2 fruit fly cellular contexts compared by ENCODE assay signal in the genomic region with DNA sequence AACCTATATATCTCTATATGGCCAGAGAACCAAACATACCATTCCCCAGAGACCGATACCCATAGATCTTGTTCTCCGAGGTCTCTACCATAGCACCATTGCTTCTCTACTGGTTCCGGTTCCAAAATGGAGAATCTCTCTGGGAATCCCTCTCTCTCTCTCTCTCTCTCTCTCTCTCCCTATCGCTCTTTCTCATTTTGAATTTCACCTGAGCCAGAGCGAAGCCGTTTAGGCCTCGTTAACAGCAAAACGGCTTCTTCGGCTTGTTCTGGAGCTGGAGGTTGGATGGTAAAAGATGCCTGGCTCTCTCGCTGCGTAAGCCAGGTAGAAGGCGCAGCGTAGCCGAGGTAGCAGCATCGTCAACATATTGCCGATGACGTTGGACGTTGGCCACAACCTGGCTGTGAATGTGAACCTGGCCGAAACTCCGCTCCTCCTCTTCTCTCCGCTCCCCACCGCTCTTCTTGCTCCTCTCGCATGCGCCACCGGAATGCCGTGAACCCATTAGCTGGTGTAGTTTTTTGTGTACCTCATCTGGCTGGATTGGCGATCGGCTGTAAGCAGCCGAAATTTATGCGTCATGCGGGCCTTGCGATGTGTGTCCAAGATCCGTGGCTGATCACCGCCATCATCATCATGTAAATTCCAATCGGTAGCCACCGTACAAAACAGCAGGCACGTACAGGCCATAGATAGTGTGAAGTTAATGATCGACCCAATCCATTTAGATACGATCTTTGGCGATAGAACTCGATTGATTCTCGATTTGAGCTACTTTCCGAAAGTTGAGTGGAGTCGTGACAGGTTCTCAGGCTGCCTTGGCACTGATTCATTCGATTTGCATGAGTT.
TF ChIP-seq lines count a peak whose summit lies in the region.

No protein-coding gene starts in this region.

TF ChIP-seq in whole organism, embryonic, 481 proteins besides CTCF, POLR2A, EP300 and RAD21 (continued from another document and continues in another):
- TF ChIP-seq CG4617 (GFP tag; optimal IDR thresholded peaks at IDR 0.05; lab: Kevin White, UChicago; ENCODE audit: borderline replicate concordance) (no peak), sd (tag; optimal IDR thresholded peaks at IDR 0.05; lab: Kevin White, UChicago) (peak; percentile 89), CG18262 (tag; optimal IDR thresholded peaks at IDR 0.05; lab: Kevin White, UChicago) (no peak), CG17912 (GFP tag; optimal IDR thresholded peaks at IDR 0.05; lab: Kevin White, UChicago) (no peak), Lhr (GFP tag; optimal IDR thresholded peaks at IDR 0.05; lab: Kevin White, UChicago) (no peak), CG11456 (GFP tag; IDR thresholded peaks at IDR 0.05; lab: Robert Waterston, UW) (no peak), gcm (GFP tag; optimal IDR thresholded peaks at IDR 0.05; lab: Kevin White, UChicago) (peak; percentile 15), E2f2 (GFP tag; IDR thresholded peaks at IDR 0.05; lab: Robert Waterston, UW) (no peak), jing (GFP tag; optimal IDR thresholded peaks at IDR 0.05; lab: Kevin White, UChicago) (no peak), B-H2 (GFP tag; optimal IDR thresholded peaks at IDR 0.05; lab: Kevin White, UChicago) (no peak), Tbp (GFP tag; optimal IDR thresholded peaks at IDR 0.05; lab: Kevin White, UChicago) (no peak), tll (GFP tag; optimal IDR thresholded peaks at IDR 0.05; lab: Kevin White, UChicago) (no peak), CG9437 (GFP tag; optimal IDR thresholded peaks at IDR 0.05; lab: Kevin White, UChicago) (no peak), CG9609 (GFP tag; optimal IDR thresholded peaks at IDR 0.05; lab: Kevin White, UChicago) (no peak), CG1602 (GFP tag; optimal IDR thresholded peaks at IDR 0.05; lab: Kevin White, UChicago) (no peak), ro (GFP tag; IDR thresholded peaks at IDR 0.05; lab: Robert Waterston, UW) (no peak), CG11398 (GFP tag; optimal IDR thresholded peaks at IDR 0.05; lab: Kevin White, UChicago) (no peak), Vsx1 (GFP tag; optimal IDR thresholded peaks at IDR 0.05; lab: Kevin White, UChicago) (no peak), bsh (GFP tag; optimal IDR thresholded peaks at IDR 0.05; lab: Kevin White, UChicago) (no peak), CG3065 (GFP tag; optimal IDR thresholded peaks at IDR 0.05; lab: Kevin White, UChicago) (no peak), Dll (GFP tag; IDR thresholded peaks at IDR 0.05; lab: Robert Waterston, UW; ENCODE audit: partially characterized antibody) (no peak), Xrp1 (GFP tag; IDR thresholded peaks at IDR 0.05; lab: Robert Waterston, UW) (no peak), CG4707 (GFP tag; optimal IDR thresholded peaks at IDR 0.05; lab: Kevin White, UChicago) (no peak), CG12769 (tag; optimal IDR thresholded peaks at IDR 0.05; lab: Kevin White, UChicago) (peak; percentile 95), CG11085 (GFP tag; IDR thresholded peaks at IDR 0.05; lab: Robert Waterston, UW) (no peak), CG18011 (GFP tag; optimal IDR thresholded peaks at IDR 0.05; lab: Kevin White, UChicago) (no peak), phol (tag; optimal IDR thresholded peaks at IDR 0.05; lab: Kevin White, UChicago) (peak; percentile 16), klu (GFP tag; IDR thresholded peaks at IDR 0.05; lab: Robert Waterston, UW) (no peak), H2.0 (GFP tag; IDR thresholded peaks at IDR 0.05; lab: Robert Waterston, UW) (no peak), unc-4 (GFP tag; IDR thresholded peaks at IDR 0.05; lab: Robert Waterston, UW; ENCODE audit: partially characterized antibody) (0 out of 2 replicates have a peak, but pooled peaks have one; percentile 36), CG6791 (GFP tag; IDR thresholded peaks at IDR 0.05; lab: Robert Waterston, UW; ENCODE audit: partially characterized antibody) (peak; percentile 37; the same call in 1 of the 3 replicates), BtbVII (GFP tag; optimal IDR thresholded peaks at IDR 0.05; lab: Kevin White, UChicago) (no peak), Hr39 (optimal IDR thresholded peaks at IDR 0.05; lab: Kevin White, UChicago) (no peak), nom (GFP tag; optimal IDR thresholded peaks at IDR 0.05; lab: Kevin White, UChicago) (peak; percentile 17), HLH3B (GFP tag; IDR thresholded peaks at IDR 0.05; lab: Robert Waterston, UW) (no peak), Lim3 (GFP tag; IDR thresholded peaks at IDR 0.05; lab: Robert Waterston, UW) (no peak), Scr (GFP tag; IDR thresholded peaks at IDR 0.05; lab: Robert Waterston, UW; ENCODE audit: partially characterized antibody) (peak; percentile 30; the same call in 1 of the 2 replicates), CG18599 (GFP tag; optimal IDR thresholded peaks at IDR 0.05; lab: Kevin White, UChicago) (no peak), CG6683 (GFP tag; optimal IDR thresholded peaks at IDR 0.05; lab: Kevin White, UChicago) (no peak), h (optimal IDR thresholded peaks at IDR 0.05; lab: Kevin White, UChicago) (no peak), CG8924 (tag; optimal IDR thresholded peaks at IDR 0.05; lab: Kevin White, UChicago) (no peak), Awh (GFP tag; IDR thresholded peaks at IDR 0.05; lab: Robert Waterston, UW) (peak; percentile 16; the same call in 1 of the 2 replicates), mld (GFP tag; IDR thresholded peaks at IDR 0.05; lab: Robert Waterston, UW; ENCODE audit: partially characterized antibody) (0 out of 3 replicates have a peak, but pooled peaks have one; percentile 17), Jarid2 (GFP tag; optimal IDR thresholded peaks at IDR 0.05; lab: Kevin White, UChicago) (peak; percentile 19), CG8388 (GFP tag; optimal IDR thresholded peaks at IDR 0.05; lab: Kevin White, UChicago) (no peak), CG10979 (tag; optimal IDR thresholded peaks at IDR 0.05; lab: Kevin White, UChicago) (no peak), prd (optimal IDR thresholded peaks at IDR 0.05; lab: Kevin White, UChicago) (no peak), prd (GFP tag; IDR thresholded peaks at IDR 0.05; lab: Robert Waterston, UW) (no peak), CG6765 (GFP tag; optimal IDR thresholded peaks at IDR 0.05; lab: Kevin White, UChicago) (no peak), CG13424 (tag; optimal IDR thresholded peaks at IDR 0.05; lab: Kevin White, UChicago) (no peak), CG15601 (tag; optimal IDR thresholded peaks at IDR 0.05; lab: Kevin White, UChicago) (no peak), sim (GFP tag; IDR thresholded peaks at IDR 0.05; lab: Robert Waterston, UW) (no peak), ato (GFP tag; IDR thresholded peaks at IDR 0.05; lab: Robert Waterston, UW; ENCODE audit: partially characterized antibody) (no peak), HmgZ (tag; optimal IDR thresholded peaks at IDR 0.05; lab: Kevin White, UChicago) (no peak), CG6813 (GFP tag; optimal IDR thresholded peaks at IDR 0.05; lab: Kevin White, UChicago) (no peak), so (GFP tag; IDR thresholded peaks at IDR 0.05; lab: Robert Waterston, UW) (peak; percentile 50; the same call in 1 of the 3 replicates), CG18619 (GFP tag; optimal IDR thresholded peaks at IDR 0.05; lab: Kevin White, UChicago) (no peak), cad (GFP tag; optimal IDR thresholded peaks at IDR 0.05; lab: Kevin White, UChicago) (no peak), CG1832 (GFP tag; optimal IDR thresholded peaks at IDR 0.05; lab: Kevin White, UChicago) (peak; percentile 46), CG6689 (GFP tag; IDR thresholded peaks at IDR 0.05; lab: Robert Waterston, UW) (no peak), CG34376 (GFP tag; optimal IDR thresholded peaks at IDR 0.05; lab: Kevin White, UChicago) (no peak)

TF ChIP-seq in whole organism, prepupa, 60 proteins besides CTCF, POLR2A, EP300 and RAD21 (continued from another document):
- no peak for TF ChIP-seq CG11294 (GFP tag; IDR thresholded peaks at IDR 0.05; lab: Robert Waterston, UW)
- no peak for TF ChIP-seq CG6276 (GFP tag; optimal IDR thresholded peaks at IDR 0.05; lab: Kevin White, UChicago)
- TF ChIP-seq achi (GFP tag; optimal IDR thresholded peaks at IDR 0.05; lab: Kevin White, UChicago) = no peak
- no peak for TF ChIP-seq salr (GFP tag; optimal IDR thresholded peaks at IDR 0.05; lab: Kevin White, UChicago)
- peak; percentile 38 for TF ChIP-seq CG16779 (tag; optimal IDR thresholded peaks at IDR 0.05; lab: Kevin White, UChicago)
- no peak for TF ChIP-seq CG6792 (GFP tag; optimal IDR thresholded peaks at IDR 0.05; lab: Kevin White, UChicago)
- no peak for TF ChIP-seq CG8632 (GFP tag; optimal IDR thresholded peaks at IDR 0.05; lab: Kevin White, UChicago)
- no peak for TF ChIP-seq CG11762 (GFP tag; optimal IDR thresholded peaks at IDR 0.05; lab: Kevin White, UChicago; ENCODE audit: insufficient read depth)
- TF ChIP-seq cyc (GFP tag; optimal IDR thresholded peaks at IDR 0.05; lab: Kevin White, UChicago) = no peak
- no peak for TF ChIP-seq lz (GFP tag; optimal IDR thresholded peaks at IDR 0.05; lab: Kevin White, UChicago)
- no peak for TF ChIP-seq CG10669 (GFP tag; optimal IDR thresholded peaks at IDR 0.05; lab: Kevin White, UChicago)
- no peak for TF ChIP-seq CG32006 (GFP tag; optimal IDR thresholded peaks at IDR 0.05; lab: Kevin White, UChicago)
- no peak for TF ChIP-seq net (GFP tag; optimal IDR thresholded peaks at IDR 0.05; lab: Kevin White, UChicago)
- TF ChIP-seq CG31627 (GFP tag; optimal IDR thresholded peaks at IDR 0.05; lab: Kevin White, UChicago) = no peak
- TF ChIP-seq CG11902 (GFP tag; optimal IDR thresholded peaks at IDR 0.05; lab: Kevin White, UChicago) = no peak
- TF ChIP-seq Hr39 (GFP tag; optimal IDR thresholded peaks at IDR 0.05; lab: Kevin White, UChicago) = no peak
- no peak for TF ChIP-seq CG7368 (GFP tag; optimal IDR thresholded peaks at IDR 0.05; lab: Kevin White, UChicago)
- no peak for TF ChIP-seq acj6 (GFP tag; optimal IDR thresholded peaks at IDR 0.05; lab: Kevin White, UChicago)
- peak; percentile 20 for TF ChIP-seq svp (GFP tag; lab: Kevin White, UChicago)
- TF ChIP-seq Smox (GFP tag; optimal IDR thresholded peaks at IDR 0.05; lab: Kevin White, UChicago) = no peak
- TF ChIP-seq Eip78C (GFP tag; lab: Kevin White, UChicago) = peak; percentile 59
- no peak for TF ChIP-seq CG8319 (GFP tag; optimal IDR thresholded peaks at IDR 0.05; lab: Kevin White, UChicago)
- no peak for TF ChIP-seq Hr38 (GFP tag; optimal IDR thresholded peaks at IDR 0.05; lab: Kevin White, UChicago)
- TF ChIP-seq CG1621 (tag; optimal IDR thresholded peaks at IDR 0.05; lab: Kevin White, UChicago) = peak; percentile 82
- TF ChIP-seq fd59A (GFP tag; optimal IDR thresholded peaks at IDR 0.05; lab: Kevin White, UChicago) = no peak
- peak; percentile 44; the same call in 1 of the 2 replicates for TF ChIP-seq CG15336 (GFP tag; IDR thresholded peaks at IDR 0.05; lab: Robert Waterston, UW)
- no peak; the same call in 2 of the 3 replicates for TF ChIP-seq eg (GFP tag; IDR thresholded peaks at IDR 0.05; lab: Robert Waterston, UW)
- peak; percentile 51 for TF ChIP-seq fd85E (GFP tag; optimal IDR thresholded peaks at IDR 0.05; lab: Kevin White, UChicago)
- TF ChIP-seq OdsH (GFP tag; optimal IDR thresholded peaks at IDR 0.05; lab: Kevin White, UChicago) = no peak
- TF ChIP-seq Sox14 (GFP tag; optimal IDR thresholded peaks at IDR 0.05; lab: Kevin White, UChicago) = no peak
- 0 out of 3 replicates have a peak, but pooled peaks have one; percentile 14 for TF ChIP-seq CG6163 (GFP tag; IDR thresholded peaks at IDR 0.05; lab: Robert Waterston, UW)
- no peak for TF ChIP-seq topi (GFP tag; optimal IDR thresholded peaks at IDR 0.05; lab: Kevin White, UChicago)
- TF ChIP-seq dac (GFP tag; optimal IDR thresholded peaks at IDR 0.05; lab: Kevin White, UChicago) = no peak
- TF ChIP-seq Eip93F (GFP tag; optimal IDR thresholded peaks at IDR 0.05; lab: Kevin White, UChicago) = no peak
- TF ChIP-seq Ets21C (GFP tag; optimal IDR thresholded peaks at IDR 0.05; lab: Kevin White, UChicago) = no peak
- peak; percentile 2 for TF ChIP-seq Sox102F (GFP tag; optimal IDR thresholded peaks at IDR 0.05; lab: Kevin White, UChicago)
- TF ChIP-seq vri (GFP tag; optimal IDR thresholded peaks at IDR 0.05; lab: Kevin White, UChicago) = no peak
- TF ChIP-seq Met (GFP tag; optimal IDR thresholded peaks at IDR 0.05; lab: Kevin White, UChicago) = no peak
- TF ChIP-seq Eip75B (GFP tag; optimal IDR thresholded peaks at IDR 0.05; lab: Kevin White, UChicago) = no peak
